Fruit fly (Drosophila melanogaster): ENCODE data around the gene CG7384.

DNA sequence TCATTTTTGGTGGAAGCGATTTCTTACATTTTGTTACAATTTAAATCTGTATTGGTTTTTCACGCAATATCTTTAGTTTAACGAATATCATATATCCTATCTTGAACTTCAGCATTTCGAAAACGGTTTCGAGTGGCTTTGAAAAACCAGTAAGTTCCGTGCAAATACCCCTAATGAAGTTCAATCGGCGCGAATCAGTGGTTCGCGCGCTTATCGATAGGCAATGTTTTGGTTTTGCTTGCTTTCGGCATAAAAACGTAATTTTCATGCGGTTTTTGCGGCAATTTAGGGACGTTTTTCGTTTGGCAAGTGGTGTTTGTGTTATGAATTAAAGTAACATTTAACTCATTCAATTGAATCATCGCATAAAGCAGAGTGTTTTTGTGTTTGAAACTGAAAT is 33.4 kb downstream of the CG7384 start, which contains the start of gene RluA-2:
- TF ChIP-seq CG12744 (GFP tag; optimal IDR thresholded peaks at IDR 0.05) (no peak), CG1603 (tag; optimal IDR thresholded peaks at IDR 0.05) (no peak), sr (GFP tag; IDR thresholded peaks at IDR 0.05) (no peak), fd102C (GFP tag; optimal IDR thresholded peaks at IDR 0.05) (no peak)
